Worm (Caenorhabditis elegans) whole organism, L2 larva: Measurements from ENCODE around the gene pgph-3.

Source experiments
- lin-11 ChIP-seq: fragments of 150-350 bp; sonication (generic microtip); optimal IDR thresholded peaks from 2 replicates; lab custom pipeline; 2014; ENCODE audit warnings: missing biosample characterization, missing genetic modification characterization, inconsistent platforms, mixed read lengths
- snpc-4 ChIP-seq: fragments of 150-350 bp; optimal IDR thresholded peaks from 2 replicates; lab custom pipeline; 2014; ENCODE audit warnings: missing biosample characterization, missing genetic modification characterization
- unc-55 ChIP-seq: fragments of 150-350 bp; sonication (generic microtip); optimal IDR thresholded peaks from 3 replicates; lab custom pipeline; 2014; ENCODE audit warnings: missing biosample characterization, missing genetic modification reagents, missing genetic modification characterization
- unc-62 ChIP-seq: fragments of 150-350 bp; optimal IDR thresholded peaks from 2 replicates; lab custom pipeline; 2014; ENCODE audit warnings: missing biosample characterization, missing genetic modification reagents, missing genetic modification characterization
- ztf-11 ChIP-seq: sonication (generic microtip); optimal IDR thresholded peaks from 2 replicates; lab custom pipeline; 2017; ENCODE audit warnings: missing biosample characterization, missing genetic modification characterization

DNA sequence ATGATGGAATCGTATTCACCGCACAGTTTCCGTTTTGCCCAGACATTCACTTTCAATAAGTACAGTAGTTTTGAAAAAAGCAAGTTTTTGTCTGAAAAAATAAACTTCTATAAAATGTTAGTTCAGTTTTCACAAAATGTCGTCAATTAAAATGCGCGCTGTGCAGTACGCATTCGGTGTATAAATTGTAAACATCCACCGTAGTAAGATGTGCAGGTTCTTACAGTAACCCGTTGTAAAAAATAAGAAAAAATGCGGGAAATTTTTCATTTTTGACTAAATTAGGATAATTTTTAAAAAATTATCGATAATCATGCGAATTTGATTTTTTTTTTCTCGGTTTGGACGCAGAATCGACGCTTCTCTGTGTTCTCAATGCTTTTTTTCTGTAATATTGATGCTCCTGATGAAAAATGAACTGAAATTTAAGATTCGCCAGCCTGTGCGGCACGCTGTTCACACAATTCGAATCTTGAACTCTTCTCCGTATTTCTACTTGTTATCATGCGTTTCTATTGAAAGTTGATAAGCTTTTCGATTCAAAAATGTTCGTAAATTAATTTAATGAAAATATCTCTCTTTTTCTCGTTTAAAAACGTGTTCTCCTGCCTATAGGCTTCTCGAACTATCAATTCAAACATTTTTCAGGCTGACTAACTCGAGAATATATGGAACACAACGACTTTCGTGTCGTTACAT, 46.3 kb downstream of the pgph-3 start, which contains the start of gene rga-3:
- TF ChIP-seq snpc-4 (tag; lab: Kevin White, UChicago) (no peak), unc-55 (GFP tag; lab: Kevin White, UChicago) (no peak), unc-62 (no peak), ztf-11 (tag; lab: Kevin White, UChicago) (no peak), lin-11 (no peak)
